Worm (Caenorhabditis elegans): Measurements from ENCODE around the gene W10C4.1.

Gene W10C4.1

DNA sequence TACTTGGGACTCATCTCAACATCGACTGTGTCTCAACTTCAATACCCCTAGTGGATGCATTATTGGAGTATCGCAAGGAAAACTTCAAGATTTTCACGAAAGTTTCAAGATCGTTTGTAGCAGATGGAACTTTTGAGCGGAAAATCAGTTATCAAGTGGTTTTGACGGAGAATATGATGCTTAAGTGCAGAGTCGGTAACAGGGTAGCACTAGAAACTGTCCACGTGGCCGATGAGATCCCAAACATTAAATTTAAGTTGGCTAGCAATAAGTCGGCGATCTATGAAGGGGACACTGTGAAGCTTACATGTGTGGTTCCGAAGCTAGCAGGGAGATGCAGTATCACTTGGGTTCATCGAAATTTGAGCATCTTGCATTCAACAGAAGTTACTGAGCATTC, 47.8 kb downstream of the W10C4.1 start:
- no peak for TF ChIP-seq pax-1 (tag; optimal IDR thresholded peaks at IDR 0.05)
- no peak for TF ChIP-seq odd-2 (tag; optimal IDR thresholded peaks at IDR 0.05)
- TF ChIP-seq ref-2 (tag; optimal IDR thresholded peaks at IDR 0.05): no peak
- no peak for TF ChIP-seq che-1 (tag; optimal IDR thresholded peaks at IDR 0.05)
- no peak for TF ChIP-seq ama-1 (optimal IDR thresholded peaks at IDR 0.05)
- no peak for TF ChIP-seq sox-4 (tag; optimal IDR thresholded peaks at IDR 0.05)
- no peak for TF ChIP-seq dmd-4 (tag; optimal IDR thresholded peaks at IDR 0.05; ENCODE audit: borderline replicate concordance)
- no peak for TF ChIP-seq ets-4 (tag; optimal IDR thresholded peaks at IDR 0.05)
- TF ChIP-seq ceh-34 (tag; optimal IDR thresholded peaks at IDR 0.05): no peak
- no peak for TF ChIP-seq K02D7.2 (tag; optimal IDR thresholded peaks at IDR 0.05)
- no peak for TF ChIP-seq madf-2 (tag; optimal IDR thresholded peaks at IDR 0.05)
- TF ChIP-seq lin-11 (tag; optimal IDR thresholded peaks at IDR 0.05): no peak
- no peak for TF ChIP-seq ceh-18 (tag; optimal IDR thresholded peaks at IDR 0.05)
- TF ChIP-seq pros-1 (tag; optimal IDR thresholded peaks at IDR 0.05): no peak
- TF ChIP-seq nhr-11 (tag; optimal IDR thresholded peaks at IDR 0.05): no peak
- TF ChIP-seq ttx-3 (tag; optimal IDR thresholded peaks at IDR 0.05): no peak
- no peak for TF ChIP-seq pha-2 (tag; optimal IDR thresholded peaks at IDR 0.05)
- TF ChIP-seq sdc-2 (tag; optimal IDR thresholded peaks at IDR 0.05): no peak
- TF ChIP-seq ceh-30 (tag; optimal IDR thresholded peaks at IDR 0.05): no peak

ce11 chrIII:157980-158379, 48.9 kb downstream of the W10C4.1 start:
- TF ChIP-seq Y22D7AL.16 (tag; optimal IDR thresholded peaks at IDR 0.05) (no peak), odd-2 (tag; optimal IDR thresholded peaks at IDR 0.05) (no peak), dve-1 (tag; optimal IDR thresholded peaks at IDR 0.05) (no peak), hlh-15 (tag; optimal IDR thresholded peaks at IDR 0.05) (no peak), ceh-34 (tag; optimal IDR thresholded peaks at IDR 0.05) (no peak), syd-9 (tag; optimal IDR thresholded peaks at IDR 0.05) (no peak), pag-3 (tag; optimal IDR thresholded peaks at IDR 0.05; ENCODE audit: borderline replicate concordance) (no peak), C08G9.2 (tag; optimal IDR thresholded peaks at IDR 0.05) (no peak), hlh-6 (tag; optimal IDR thresholded peaks at IDR 0.05) (no peak), sox-2 (GFP tag; IDR thresholded peaks at IDR 0.05) (no peak), lim-6 (tag; optimal IDR thresholded peaks at IDR 0.05) (no peak), ceh-14 (tag; optimal IDR thresholded peaks at IDR 0.05) (no peak), hlh-13 (GFP tag; optimal IDR thresholded peaks at IDR 0.05) (no peak)

DNA sequence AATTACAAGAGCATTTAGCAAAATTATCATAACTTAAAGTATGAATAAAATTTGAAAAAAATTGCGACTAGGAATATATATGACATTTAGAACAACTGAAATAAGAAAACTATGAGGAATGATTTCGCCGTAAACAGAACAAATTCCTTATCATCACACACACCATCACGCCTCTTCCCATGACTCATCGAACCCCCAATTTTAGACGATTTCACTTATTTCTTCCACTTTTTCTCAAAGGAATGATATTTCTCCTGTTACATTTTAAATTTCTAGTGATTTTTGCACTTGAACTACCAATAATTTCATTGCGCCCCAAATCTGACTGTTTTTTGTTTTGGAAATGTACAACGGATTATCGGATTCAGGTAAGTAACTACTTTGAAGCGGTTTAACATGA, 50.3 kb downstream of the W10C4.1 start, which contains the start of the genes zig-13 and ver-1:
Gene zig-13 (minus strand): TSS at position 101 of the 400 bp plus-strand sequence.
Gene ver-1 (plus strand): TSS at position 180 of the 400 bp plus-strand sequence.
- TF ChIP-seq eyg-1 (tag; optimal IDR thresholded peaks at IDR 0.05): no peak
- no peak for TF ChIP-seq tbx-2 (tag; optimal IDR thresholded peaks at IDR 0.05)
- TF ChIP-seq hlh-6 (tag; optimal IDR thresholded peaks at IDR 0.05): no peak
- no peak for TF ChIP-seq ets-4 (tag; optimal IDR thresholded peaks at IDR 0.05)
- no peak for TF ChIP-seq ceh-45 (GFP tag; IDR thresholded peaks at IDR 0.05)
- no peak for TF ChIP-seq K02D7.2 (tag; optimal IDR thresholded peaks at IDR 0.05)
- no peak for TF ChIP-seq mec-3 (tag; optimal IDR thresholded peaks at IDR 0.05; ENCODE audit: borderline replicate concordance)
- no peak for TF ChIP-seq ceh-9 (tag; optimal IDR thresholded peaks at IDR 0.05)
- TF ChIP-seq elt-4 (tag; optimal IDR thresholded peaks at IDR 0.05): no peak
- TF ChIP-seq pag-3 (tag; optimal IDR thresholded peaks at IDR 0.05; ENCODE audit: borderline replicate concordance): no peak
- TF ChIP-seq sox-4 (tag; optimal IDR thresholded peaks at IDR 0.05): no peak
- no peak for TF ChIP-seq hlh-13 (GFP tag; optimal IDR thresholded peaks at IDR 0.05)
- no peak for TF ChIP-seq T23F11.4 (GFP tag; optimal IDR thresholded peaks at IDR 0.05)
- TF ChIP-seq nfya-1 (tag; optimal IDR thresholded peaks at IDR 0.05): no peak
- TF ChIP-seq ztf-16 (tag; optimal IDR thresholded peaks at IDR 0.05): no peak
- no peak for TF ChIP-seq ceh-31 (tag; optimal IDR thresholded peaks at IDR 0.05)
- TF ChIP-seq odd-2 (tag; optimal IDR thresholded peaks at IDR 0.05): no peak
- TF ChIP-seq ceh-22 (tag; optimal IDR thresholded peaks at IDR 0.05): no peak
- no peak for TF ChIP-seq ceh-2 (tag; optimal IDR thresholded peaks at IDR 0.05)
